Fruit fly (Drosophila melanogaster) whole organism, pupa: ENCODE results near the gene Akh.

Source experiments
- CG17806 ChIP-seq: fragments of 200-800 bp; sonication (Bioruptor generic); optimal IDR thresholded peaks from 2 replicates; lab custom pipeline; 2018; ENCODE audit warnings: missing biosample characterization, mild to moderate bottlenecking, missing genetic modification characterization, moderate library complexity
- CG32121 ChIP-seq: fragments of 200-800 bp; sonication (Bioruptor generic); IDR thresholded peaks from 2 replicates; pipeline ENCODE4 v1.3.6; 2022; ENCODE audit warnings: missing biosample characterization, missing genetic modification characterization
- CG34367 ChIP-seq: fragments of 200-800 bp; sonication (Bioruptor generic); optimal IDR thresholded peaks from 2 replicates; lab custom pipeline; 2018; ENCODE audit warnings: missing biosample characterization, mild to moderate bottlenecking, missing genetic modification characterization
- CG4496 ChIP-seq: fragments of 200-800 bp; sonication (Bioruptor generic); IDR thresholded peaks from 3 replicates; pipeline ENCODE4 v1.3.6; 2022; ENCODE audit warnings: missing biosample characterization, missing genetic modification characterization
- CG9948 ChIP-seq: fragments of 200-800 bp; sonication (Bioruptor generic); optimal IDR thresholded peaks from 2 replicates; lab custom pipeline; 2018; ENCODE audit warnings: missing biosample characterization, mild to moderate bottlenecking, missing genetic modification characterization, moderate library complexity
- Pif1B ChIP-seq: fragments of 200-800 bp; sonication (Bioruptor generic); optimal IDR thresholded peaks from 3 replicates; lab custom pipeline; 2016; ENCODE audit warnings: missing biosample characterization, missing genetic modification characterization
- Snoo ChIP-seq: fragments of 200-800 bp; sonication (Bioruptor generic); optimal IDR thresholded peaks from 3 replicates; lab custom pipeline; 2017; ENCODE audit warnings: missing biosample characterization, mild to moderate bottlenecking, missing genetic modification characterization, inconsistent platforms

DNA sequence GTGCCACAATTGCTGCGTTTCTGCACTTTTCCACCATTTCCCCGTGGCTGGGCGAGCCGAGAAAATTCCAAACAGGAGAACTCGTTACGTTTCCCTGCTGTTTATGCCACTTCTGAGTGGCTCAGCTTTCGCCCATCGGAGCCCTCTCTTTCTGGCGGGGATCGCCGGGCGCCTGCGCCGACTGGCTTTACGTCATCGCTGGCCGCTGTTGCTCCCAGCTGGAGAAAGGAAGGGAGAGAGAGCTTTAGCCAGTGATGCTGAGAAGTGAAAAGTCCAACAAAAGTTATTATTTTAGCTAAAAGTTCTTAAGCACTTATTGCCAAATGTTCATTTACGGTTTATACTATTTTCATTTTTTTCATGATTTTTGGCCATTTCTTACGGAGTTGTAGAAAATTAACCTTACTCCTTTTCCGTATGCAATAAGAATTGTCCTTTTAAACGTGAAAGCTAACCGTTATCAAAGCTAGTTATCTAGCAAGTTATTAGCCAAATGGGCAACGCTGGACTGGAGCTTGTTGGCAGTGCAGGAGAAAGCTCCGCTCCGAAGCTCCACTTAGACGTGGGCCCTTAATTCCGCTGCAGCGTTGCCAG, 46.8 kb downstream of the Akh start, which contains the start of the genes Teh2 and tipE:
- no peak for TF ChIP-seq CG34367
- TF ChIP-seq Snoo, result no peak
- TF ChIP-seq CG9948, result no peak
- TF ChIP-seq CG32121 (GFP tag; lab: Robert Waterston, UW), result no peak
- TF ChIP-seq Pif1B (GFP tag; lab: Kevin White, UChicago), result no peak
- TF ChIP-seq CG17806, result no peak
- TF ChIP-seq CG4496, result no peak
